Worm (Caenorhabditis elegans): ENCODE data around the gene F36D3.14.

DNA sequence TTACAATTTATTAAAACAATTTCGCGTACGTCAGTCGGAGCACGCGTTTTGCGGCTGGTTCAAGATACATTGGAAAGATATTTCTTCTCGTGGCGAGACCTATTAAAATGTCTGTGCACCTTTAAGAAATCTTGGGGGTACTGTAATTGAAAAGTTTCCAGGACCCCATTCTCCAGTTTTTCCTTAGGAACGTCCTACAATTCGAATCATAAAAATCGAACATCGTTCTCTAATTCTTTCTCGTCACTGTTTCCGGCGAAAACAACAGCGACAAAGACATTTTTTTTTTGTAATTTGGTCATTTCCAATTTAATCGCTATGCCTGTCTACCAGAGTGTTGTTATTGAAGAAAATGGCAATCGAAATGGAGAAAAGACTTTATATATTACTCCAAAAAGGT is 33.6 kb upstream of the F36D3.14 start, which contains the start of gene Y32B12B.1:
- TF ChIP-seq hnd-1 (tag; optimal IDR thresholded peaks at IDR 0.05) = no peak
- TF ChIP-seq F13C5.2 (tag; optimal IDR thresholded peaks at IDR 0.05) = no peak
- TF ChIP-seq hmbx-1 (tag; optimal IDR thresholded peaks at IDR 0.05) = no peak
- TF ChIP-seq tra-4 (tag; optimal IDR thresholded peaks at IDR 0.05) = no peak
- TF ChIP-seq hmg-4 (GFP tag; optimal IDR thresholded peaks at IDR 0.05) = no peak
- TF ChIP-seq ama-1 (optimal IDR thresholded peaks at IDR 0.05) = no peak
- no peak for TF ChIP-seq tbx-37 (GFP tag; conservative IDR thresholded peaks at IDR 0.05)
- no peak for TF ChIP-seq ceh-36 (tag; optimal IDR thresholded peaks at IDR 0.05)
- TF ChIP-seq flt-1 (GFP tag; IDR thresholded peaks at IDR 0.05) = no peak
- no peak for TF ChIP-seq ets-7 (tag; optimal IDR thresholded peaks at IDR 0.05)
- no peak for TF ChIP-seq tbx-11 (GFP tag; IDR thresholded peaks at IDR 0.05)
